Worm (Caenorhabditis elegans) whole organism, L3 larva: ENCODE data around the gene ptp-4A2.

ENCODE experiments used
- aly-2 ChIP-seq: fragments of 150-350 bp; optimal IDR thresholded peaks from 2 replicates; lab custom pipeline; 2014; ENCODE audit warnings: missing biosample characterization, missing genetic modification characterization
- ama-1 ChIP-seq: fragments of 150-350 bp; optimal IDR thresholded peaks from 2 replicates; lab custom pipeline; 2018
- ceh-16 ChIP-seq: sonication (generic microtip); optimal IDR thresholded peaks from 2 replicates; lab custom pipeline; 2017; ENCODE audit warnings: missing biosample characterization, missing genetic modification characterization
- ceh-82 ChIP-seq: fragments of 150-350 bp; optimal IDR thresholded peaks from 2 replicates; lab custom pipeline; 2014; ENCODE audit warnings: missing biosample characterization, missing genetic modification characterization
- daf-12 ChIP-seq: fragments of 150-350 bp; optimal IDR thresholded peaks from 2 replicates; lab custom pipeline; 2014; ENCODE audit warnings: missing biosample characterization, missing genetic modification reagents, missing genetic modification characterization
- egl-27 ChIP-seq: sonication (generic microtip); optimal IDR thresholded peaks from 4 replicates; lab custom pipeline; 2017; ENCODE audit warnings: missing biosample characterization, missing genetic modification reagents, missing genetic modification characterization
- egl-5 ChIP-seq: fragments of 150-350 bp; optimal IDR thresholded peaks from 2 replicates; lab custom pipeline; 2017; ENCODE audit warnings: missing biosample characterization, missing genetic modification reagents, missing genetic modification characterization, inconsistent platforms
- elt-2 ChIP-seq: sonication (generic microtip); optimal IDR thresholded peaks from 2 replicates; lab custom pipeline; 2016; ENCODE audit warnings: missing genetic modification reagents, mild to moderate bottlenecking, missing genetic modification characterization, missing compliant biosample characterization
- elt-3 ChIP-seq, 3 experiments: fragments of 150-350 bp in 1 of 3; sonication (generic microtip) in 2 of 3; optimal IDR thresholded peaks; 2 replicates in 2 of 3; 4 replicates in 1 of 3; lab custom pipeline; 2014 to 2017; ENCODE audit warnings: missing biosample characterization in 3 of 3, missing genetic modification characterization in 3 of 3
- eor-1 ChIP-seq, 2 experiments: fragments of 150-350 bp; optimal IDR thresholded peaks; 2 replicates each; lab custom pipeline; 2014 to 2018; ENCODE audit warnings: missing biosample characterization in 2 of 2, missing genetic modification characterization in 2 of 2
- fkh-10 ChIP-seq: sonication (generic microtip); optimal IDR thresholded peaks from 2 replicates; lab custom pipeline; 2017; ENCODE audit warnings: missing biosample characterization, missing genetic modification reagents, missing genetic modification characterization
- hmg-11 ChIP-seq: sonication (generic microtip); optimal IDR thresholded peaks from 2 replicates; lab custom pipeline; 2016; ENCODE audit warnings: missing genetic modification characterization, missing compliant biosample characterization
- jun-1 ChIP-seq: fragments of 150-350 bp; optimal IDR thresholded peaks from 2 replicates; lab custom pipeline; 2014; ENCODE audit warnings: missing biosample characterization, missing genetic modification reagents, missing genetic modification characterization
- lin-39 ChIP-seq: fragments of 150-350 bp; optimal IDR thresholded peaks from 2 replicates; lab custom pipeline; 2018; ENCODE audit warnings: missing biosample characterization, missing genetic modification reagents, missing genetic modification characterization
- lsy-12 ChIP-seq: sonication (generic microtip); optimal IDR thresholded peaks from 2 replicates; lab custom pipeline; 2016; ENCODE audit warnings: mild to moderate bottlenecking, missing genetic modification characterization, missing compliant biosample characterization
- mdl-1 ChIP-seq: fragments of 150-350 bp; optimal IDR thresholded peaks from 2 replicates; lab custom pipeline; 2014; ENCODE audit warnings: missing biosample characterization, missing genetic modification characterization
- nfya-1 ChIP-seq: sonication (generic microtip); optimal IDR thresholded peaks from 2 replicates; lab custom pipeline; 2017; ENCODE audit warnings: missing genetic modification characterization, mild to moderate bottlenecking, missing compliant biosample characterization, antibody characterized with exemption, moderate library complexity; ENCODE audit not compliant: insufficient read depth
- nhr-11 ChIP-seq: fragments of 150-350 bp; optimal IDR thresholded peaks from 2 replicates; lab custom pipeline; 2014; ENCODE audit warnings: missing biosample characterization, missing genetic modification characterization
- nhr-12 ChIP-seq: fragments of 150-350 bp; optimal IDR thresholded peaks from 2 replicates; lab custom pipeline; 2014; ENCODE audit warnings: missing biosample characterization, missing genetic modification characterization
- nhr-23 ChIP-seq: fragments of 150-350 bp; optimal IDR thresholded peaks from 2 replicates; lab custom pipeline; 2014; ENCODE audit warnings: missing biosample characterization, missing genetic modification reagents, missing genetic modification characterization
- nhr-237 ChIP-seq: fragments of 150-350 bp; optimal IDR thresholded peaks from 2 replicates; lab custom pipeline; 2014; ENCODE audit warnings: missing biosample characterization, missing genetic modification characterization
- nhr-28 ChIP-seq: fragments of 150-350 bp; optimal IDR thresholded peaks from 2 replicates; lab custom pipeline; 2014; ENCODE audit warnings: missing biosample characterization, missing genetic modification characterization
- nhr-67 ChIP-seq: fragments of 150-350 bp; optimal IDR thresholded peaks from 2 replicates; lab custom pipeline; 2014; ENCODE audit warnings: missing biosample characterization, missing genetic modification characterization
- nhr-77 ChIP-seq: fragments of 150-350 bp; optimal IDR thresholded peaks from 2 replicates; lab custom pipeline; 2014; ENCODE audit warnings: missing biosample characterization, missing genetic modification characterization
- pha-4 ChIP-seq: fragments of 150-350 bp; optimal IDR thresholded peaks from 2 replicates; lab custom pipeline; 2014; ENCODE audit warnings: missing biosample characterization, missing genetic modification reagents, missing genetic modification characterization
- pqm-1 ChIP-seq: fragments of 150-350 bp; optimal IDR thresholded peaks from 2 replicates; lab custom pipeline; 2017; ENCODE audit warnings: missing biosample characterization, missing genetic modification characterization, inconsistent platforms
- skn-1 ChIP-seq: fragments of 150-350 bp; optimal IDR thresholded peaks from 2 replicates; lab custom pipeline; 2014; ENCODE audit warnings: missing biosample characterization, missing genetic modification characterization
- snpc-4 ChIP-seq: fragments of 150-350 bp; optimal IDR thresholded peaks from 2 replicates; lab custom pipeline; 2014; ENCODE audit warnings: missing biosample characterization, missing genetic modification characterization
- tbx-2 ChIP-seq: sonication (generic microtip); optimal IDR thresholded peaks from 2 replicates; lab custom pipeline; 2016; ENCODE audit warnings: mild to moderate bottlenecking, missing genetic modification characterization, missing compliant biosample characterization
- unc-39 ChIP-seq: sonication (generic microtip); optimal IDR thresholded peaks from 4 replicates; lab custom pipeline; 2017; ENCODE audit warnings: missing biosample characterization, missing genetic modification characterization
- unc-62 ChIP-seq: fragments of 150-350 bp; sonication (generic microtip); optimal IDR thresholded peaks from 4 replicates; lab custom pipeline; 2014; ENCODE audit warnings: missing biosample characterization, missing genetic modification reagents, missing genetic modification characterization
- zag-1 ChIP-seq: fragments of 150-350 bp; optimal IDR thresholded peaks from 2 replicates; lab custom pipeline; 2014; ENCODE audit warnings: missing biosample characterization, missing genetic modification characterization
- ztf-11 ChIP-seq: fragments of 150-350 bp; optimal IDR thresholded peaks from 2 replicates; lab custom pipeline; 2014; ENCODE audit warnings: missing biosample characterization, missing genetic modification characterization
- ztf-4 ChIP-seq: fragments of 150-350 bp; optimal IDR thresholded peaks from 2 replicates; lab custom pipeline; 2014; ENCODE audit warnings: missing biosample characterization, missing genetic modification characterization

ptp-4A2 gene

ce11 chrX:3949026-3949425 lies 5.9 kb upstream of the ptp-4A2 start (continued):
- TF ChIP-seq nhr-23 (tag; lab: Kevin White, UChicago) (no peak), ama-1 (lab: Kevin White, UChicago) (no peak), unc-39 (tag; lab: Kevin White, UChicago) (no peak), ztf-4 (tag; lab: Kevin White, UChicago) (no peak)

DNA sequence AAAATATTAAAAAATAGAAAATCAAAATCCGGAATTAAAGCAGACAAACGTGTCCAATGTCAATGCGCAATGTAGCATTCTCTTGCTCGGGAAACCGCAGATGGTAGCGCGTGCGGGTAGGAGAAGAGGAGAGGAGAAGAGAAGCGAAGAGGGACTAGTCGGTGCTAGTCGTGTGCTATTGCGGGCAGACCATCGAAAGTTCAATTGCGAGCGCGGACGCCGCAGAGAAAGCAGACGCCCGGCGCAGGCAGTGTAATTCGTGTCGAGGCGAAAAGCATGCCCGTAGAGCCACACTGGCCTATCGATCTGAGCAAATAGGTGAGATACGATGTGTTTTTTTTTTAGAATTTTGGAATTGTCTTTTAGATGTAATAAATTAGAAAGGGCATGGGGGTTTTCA lies 2.6 kb upstream of the ptp-4A2 start:
- TF ChIP-seq nhr-28 (tag; lab: Kevin White, UChicago) (no peak), elt-2 (peak; percentile 41), ama-1 (lab: Kevin White, UChicago) (peak; percentile 19), snpc-4 (no peak), pha-4 (tag; lab: Kevin White, UChicago) (peak; percentile 66), lin-39 (peak; percentile 84), nfya-1 (peak; percentile 74), zag-1 (no peak), daf-12 (tag; lab: Kevin White, UChicago) (no peak), nhr-12 (no peak), hmg-11 (peak; percentile 81), unc-39 (tag; lab: Kevin White, UChicago) (no peak)

DNA sequence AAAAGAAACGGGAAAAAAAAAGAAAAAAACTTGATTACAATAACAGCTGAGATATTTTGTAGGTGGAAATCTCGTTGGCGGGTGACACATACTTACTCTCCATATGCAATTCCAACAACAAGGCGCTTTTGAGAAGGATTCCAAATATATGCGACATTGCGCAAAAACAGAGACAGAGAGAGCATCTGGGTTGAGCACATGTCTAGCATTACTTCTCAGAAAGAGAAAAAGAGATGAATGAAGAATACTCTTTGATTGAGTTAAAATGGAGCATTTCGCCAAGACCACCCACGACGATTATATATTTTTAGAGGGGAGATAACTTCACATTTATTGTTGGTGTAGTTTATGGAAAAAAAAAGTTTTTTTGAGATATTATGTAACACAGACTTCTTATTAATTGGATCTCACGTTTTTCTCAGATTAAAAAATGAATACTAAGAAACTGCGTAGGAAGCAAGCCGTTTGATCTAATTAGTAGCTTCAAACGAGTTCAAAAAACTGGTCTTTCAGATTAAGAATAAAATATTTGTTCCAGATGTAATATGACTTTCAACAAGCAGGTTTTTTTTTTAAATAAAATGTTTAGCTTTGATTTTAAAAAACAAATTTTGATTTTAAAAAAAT lies 2.0 kb upstream of the ptp-4A2 start:
- TF ChIP-seq nfya-1, result peak; percentile 24
- TF ChIP-seq skn-1 (tag; lab: Kevin White, UChicago), result no peak

- TF ChIP-seq pqm-1 (tag; lab: Kevin White, UChicago), result peak; percentile 66
- peak; percentile 90 for TF ChIP-seq elt-2
- peak; percentile 21 for TF ChIP-seq pha-4 (tag; lab: Kevin White, UChicago)
- TF ChIP-seq lsy-12 (tag; lab: Kevin White, UChicago), result no peak
- peak; percentile 67 for TF ChIP-seq jun-1 (tag; lab: Kevin White, UChicago)
Measured at ce11 chrX:3944073-3944472, 960 bp upstream of the ptp-4A2 start.

DNA sequence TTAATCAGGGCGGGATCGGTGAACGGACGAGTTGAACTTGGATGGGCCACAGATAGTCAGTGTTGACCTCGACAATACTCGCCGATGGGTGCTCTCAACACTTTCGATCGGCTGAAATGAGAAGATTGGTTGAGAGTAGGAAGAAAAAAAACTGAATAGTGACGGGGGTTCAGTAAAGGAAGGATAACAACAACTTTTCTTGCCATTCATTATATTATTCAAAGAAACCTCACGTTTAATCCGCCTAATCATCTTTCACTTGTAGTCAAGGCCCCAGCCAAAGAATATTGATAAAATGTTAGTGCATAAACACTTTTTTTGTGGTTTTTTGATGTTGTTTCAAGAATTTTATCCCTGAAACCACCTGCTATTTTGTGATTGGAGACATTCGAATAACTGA lies 846 bp downstream of the ptp-4A2 start, which contains the start of gene T19D2.13:
Gene T19D2.13, minus strand, starts transcription at position 101 of the 400 bp plus-strand sequence.
- no peak for TF ChIP-seq tbx-2
- TF ChIP-seq snpc-4, result no peak
- TF ChIP-seq ztf-4 (tag; lab: Kevin White, UChicago), result no peak
- TF ChIP-seq ama-1 (lab: Kevin White, UChicago), result no peak
- TF ChIP-seq pha-4 (tag; lab: Kevin White, UChicago), result no peak
- no peak for TF ChIP-seq aly-2 (tag; lab: Kevin White, UChicago)
- TF ChIP-seq unc-62 (GFP tag; lab: Kevin White, UChicago), result no peak
- no peak for TF ChIP-seq zag-1
- TF ChIP-seq elt-2, result no peak
- no peak for TF ChIP-seq nhr-23 (tag; lab: Kevin White, UChicago)
- no peak for TF ChIP-seq daf-12 (tag; lab: Kevin White, UChicago)
- TF ChIP-seq fkh-10, result no peak
- TF ChIP-seq egl-5 (tag; lab: Kevin White, UChicago), result no peak
- TF ChIP-seq nhr-11 (tag; lab: Kevin White, UChicago), result no peak
- no peak for TF ChIP-seq nhr-67 (tag; lab: Kevin White, UChicago)
- TF ChIP-seq, all 47 proteins: peak for 0

DNA sequence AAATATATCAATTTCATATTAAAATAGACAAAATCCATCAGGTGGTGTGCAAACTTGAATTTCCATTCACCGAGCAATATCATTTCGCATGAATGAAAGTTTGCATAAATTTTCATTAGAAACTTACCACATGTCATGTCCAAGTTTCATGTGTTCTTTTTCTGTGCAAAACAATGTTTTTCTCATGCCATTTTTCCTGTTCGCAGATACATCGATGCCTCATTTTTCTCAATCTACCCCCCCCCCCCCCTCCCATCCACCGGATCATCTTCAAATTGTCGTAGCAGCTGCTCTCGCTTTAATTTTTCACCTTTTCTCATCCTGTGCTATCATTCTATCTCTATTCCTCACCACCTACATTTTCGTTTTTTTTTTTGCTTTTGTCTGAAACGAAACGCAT lies 4.2 kb downstream of the ptp-4A2 start, which contains the start of gene T19D2.3:
Gene T19D2.3, plus strand, starts transcription at position 301 of the 400 bp plus-strand sequence.
- no peak for TF ChIP-seq egl-27 (tag; lab: Kevin White, UChicago)
- no peak for TF ChIP-seq nhr-77 (tag; lab: Kevin White, UChicago)

- no peak for TF ChIP-seq ceh-82 (tag; lab: Kevin White, UChicago)
- TF ChIP-seq fkh-10, result no peak
- TF ChIP-seq pha-4 (tag; lab: Kevin White, UChicago), result no peak
- no peak for TF ChIP-seq mdl-1 (tag; lab: Kevin White, UChicago)
- TF ChIP-seq nfya-1, result no peak
- TF ChIP-seq ceh-16, result no peak
- no peak for TF ChIP-seq aly-2 (tag; lab: Kevin White, UChicago)
- no peak for TF ChIP-seq nhr-67 (tag; lab: Kevin White, UChicago)
- TF ChIP-seq elt-3 (tag; optimal IDR thresholded peaks at IDR 0.05; lab: Kevin White, UChicago), result no peak
- no peak for TF ChIP-seq pqm-1 (tag; lab: Kevin White, UChicago)
- no peak for TF ChIP-seq hmg-11
- TF ChIP-seq ztf-4 (tag; lab: Kevin White, UChicago), result no peak
- no peak for TF ChIP-seq lsy-12 (tag; lab: Kevin White, UChicago)
- no peak for TF ChIP-seq eor-1 (tag; optimal IDR thresholded peaks at IDR 0.05; lab: Kevin White, UChicago)
- TF ChIP-seq ztf-11, result no peak
- no peak for TF ChIP-seq zag-1
- no peak for TF ChIP-seq snpc-4
- no peak for TF ChIP-seq nhr-237 (tag; lab: Kevin White, UChicago)
- TF ChIP-seq unc-62 (GFP tag; lab: Kevin White, UChicago), result no peak
- no peak for TF ChIP-seq unc-39 (tag; lab: Kevin White, UChicago)
Measured at ce11 chrX:3937884-3938283, 5.2 kb downstream of the ptp-4A2 start.
